Worm (Caenorhabditis elegans) whole organism, L2 larva: Measurements from ENCODE around the gene F47E1.20.

Source experiments
- F13H6.1 ChIP-seq: sonication (generic microtip); optimal IDR thresholded peaks from 2 replicates; lab custom pipeline; 2016; ENCODE audit warnings: missing genetic modification characterization, missing compliant biosample characterization
- R02D3.7 ChIP-seq: fragments of 150-350 bp; optimal IDR thresholded peaks from 2 replicates; lab custom pipeline; 2014; ENCODE audit warnings: missing biosample characterization, missing genetic modification characterization
- blmp-1 ChIP-seq: sonication (generic microtip); optimal IDR thresholded peaks from 2 replicates; lab custom pipeline; 2017; ENCODE audit warnings: missing genetic modification characterization, mild to moderate bottlenecking, missing compliant biosample characterization, antibody characterized with exemption, moderate library complexity; ENCODE audit not compliant: insufficient read depth
- lin-13 ChIP-seq: fragments of 150-350 bp; optimal IDR thresholded peaks from 2 replicates; lab custom pipeline; 2014; ENCODE audit warnings: missing biosample characterization, missing genetic modification reagents, missing genetic modification characterization
- lsy-2 ChIP-seq, 2 experiments: fragments of 150-350 bp in 1 of 2; sonication (generic microtip) in 1 of 2; optimal IDR thresholded peaks; 2 replicates each; lab custom pipeline; 2014 to 2017; ENCODE audit warnings: missing biosample characterization in 2 of 2, missing genetic modification characterization in 2 of 2
- nhr-11 ChIP-seq: fragments of 150-350 bp; optimal IDR thresholded peaks from 2 replicates; lab custom pipeline; 2014; ENCODE audit warnings: missing biosample characterization, missing genetic modification characterization
- nhr-23 ChIP-seq: fragments of 150-350 bp; optimal IDR thresholded peaks from 2 replicates; lab custom pipeline; 2014; ENCODE audit warnings: missing biosample characterization, missing genetic modification reagents, missing genetic modification characterization
- nhr-237 ChIP-seq: fragments of 150-350 bp; optimal IDR thresholded peaks from 2 replicates; lab custom pipeline; 2014; ENCODE audit warnings: missing biosample characterization, missing genetic modification characterization
- nhr-6 ChIP-seq: fragments of 150-350 bp; optimal IDR thresholded peaks from 2 replicates; lab custom pipeline; 2014; ENCODE audit warnings: missing biosample characterization, missing genetic modification characterization
- nhr-77 ChIP-seq: fragments of 150-350 bp; optimal IDR thresholded peaks from 2 replicates; lab custom pipeline; 2014; ENCODE audit warnings: missing biosample characterization, missing genetic modification characterization
- unc-55 ChIP-seq: fragments of 150-350 bp; sonication (generic microtip); optimal IDR thresholded peaks from 3 replicates; lab custom pipeline; 2014; ENCODE audit warnings: missing biosample characterization, missing genetic modification reagents, missing genetic modification characterization
- zag-1 ChIP-seq: fragments of 150-350 bp; optimal IDR thresholded peaks from 2 replicates; lab custom pipeline; 2014; ENCODE audit warnings: missing biosample characterization, missing genetic modification characterization
- ztf-11 ChIP-seq: sonication (generic microtip); optimal IDR thresholded peaks from 2 replicates; lab custom pipeline; 2017; ENCODE audit warnings: missing biosample characterization, missing genetic modification characterization
- ztf-4 ChIP-seq: fragments of 150-350 bp; optimal IDR thresholded peaks from 2 replicates; lab custom pipeline; 2014; ENCODE audit warnings: missing biosample characterization, missing genetic modification characterization

- no peak for TF ChIP-seq nhr-6
- TF ChIP-seq ztf-11 (tag; lab: Kevin White, UChicago) = no peak
- TF ChIP-seq R02D3.7 (tag; lab: Kevin White, UChicago) = no peak
- no peak for TF ChIP-seq F13H6.1 (tag; lab: Kevin White, UChicago)
- TF ChIP-seq nhr-11 = no peak
- no peak for TF ChIP-seq zag-1 (tag; lab: Kevin White, UChicago)
- TF ChIP-seq nhr-77 = no peak
- TF ChIP-seq ztf-4 (tag; lab: Kevin White, UChicago) = no peak
- no peak for TF ChIP-seq nhr-237 (tag; lab: Kevin White, UChicago)
- no peak for TF ChIP-seq nhr-23 (tag; lab: Kevin White, UChicago)
- TF ChIP-seq unc-55 (GFP tag; lab: Kevin White, UChicago) = no peak
- TF ChIP-seq lsy-2 (tag; optimal IDR thresholded peaks at IDR 0.05; lab: Kevin White, UChicago) = no peak
- no peak for TF ChIP-seq lin-13 (GFP tag; lab: Kevin White, UChicago)
- TF ChIP-seq blmp-1 = no peak
Measured at ce11 chrX:9103048-9103447, 54.3 kb downstream of the F47E1.20 start.
